Worm (Caenorhabditis elegans): ENCODE results near the gene F36F12.1.

- TF ChIP-seq pha-2 (tag; optimal IDR thresholded peaks at IDR 0.05) (no peak), nfya-1 (tag; optimal IDR thresholded peaks at IDR 0.05) (no peak), pqm-1 (tag; optimal IDR thresholded peaks at IDR 0.05) (no peak), rnt-1 (tag; optimal IDR thresholded peaks at IDR 0.05) (no peak), C08G9.2 (tag; optimal IDR thresholded peaks at IDR 0.05) (no peak), dmd-4 (tag; optimal IDR thresholded peaks at IDR 0.05; ENCODE audit: borderline replicate concordance) (no peak)
Measured at ce11 chrV:2103118-2103517, at the start of gene F36F12.1.
